Worm (Caenorhabditis elegans) whole organism, L2 larva: ENCODE data around the gene F59B10.6.
A peak's percentile ranks its signal among the peaks of the same experiment; 100 is the strongest.

Experiments
- F13H6.1 ChIP-seq: sonication (generic microtip); optimal IDR thresholded peaks from 2 replicates; lab custom pipeline; 2016; ENCODE audit warnings: missing genetic modification characterization, missing compliant biosample characterization
- R02D3.7 ChIP-seq: fragments of 150-350 bp; optimal IDR thresholded peaks from 2 replicates; lab custom pipeline; 2014; ENCODE audit warnings: missing biosample characterization, missing genetic modification characterization
- Y55F3AM.14 ChIP-seq: fragments of 200-800 bp; sonication (Bioruptor generic); optimal IDR thresholded peaks from 2 replicates; lab custom pipeline; 2018; ENCODE audit warnings: mild to moderate bottlenecking, missing genetic modification characterization, missing compliant biosample characterization
- alr-1 ChIP-seq: fragments of 150-350 bp; optimal IDR thresholded peaks from 2 replicates; lab custom pipeline; 2014; ENCODE audit warnings: missing biosample characterization, missing genetic modification characterization
- aly-2 ChIP-seq: fragments of 150-350 bp; optimal IDR thresholded peaks from 2 replicates; lab custom pipeline; 2014; ENCODE audit warnings: missing biosample characterization, missing genetic modification characterization
- ama-1 ChIP-seq: fragments of 150-350 bp; optimal IDR thresholded peaks from 2 replicates; lab custom pipeline; 2018; ENCODE audit warnings: inconsistent platforms
- blmp-1 ChIP-seq: sonication (generic microtip); optimal IDR thresholded peaks from 2 replicates; lab custom pipeline; 2017; ENCODE audit warnings: missing genetic modification characterization, mild to moderate bottlenecking, missing compliant biosample characterization, antibody characterized with exemption, moderate library complexity; ENCODE audit not compliant: insufficient read depth
- ceh-16 ChIP-seq: fragments of 150-350 bp; optimal IDR thresholded peaks from 2 replicates; lab custom pipeline; 2014; ENCODE audit warnings: missing biosample characterization, missing genetic modification characterization
- ceh-82 ChIP-seq: fragments of 150-350 bp; optimal IDR thresholded peaks from 2 replicates; lab custom pipeline; 2014; ENCODE audit warnings: missing biosample characterization, missing genetic modification characterization
- crh-2 ChIP-seq: sonication (generic microtip); optimal IDR thresholded peaks from 2 replicates; lab custom pipeline; 2017; ENCODE audit warnings: missing biosample characterization, missing genetic modification characterization
- dmd-4 ChIP-seq: sonication (generic microtip); optimal IDR thresholded peaks from 2 replicates; lab custom pipeline; 2017; ENCODE audit warnings: missing biosample characterization, missing genetic modification characterization
- egl-27 ChIP-seq: sonication (generic microtip); optimal IDR thresholded peaks from 3 replicates; lab custom pipeline; 2017; ENCODE audit warnings: missing biosample characterization, missing genetic modification reagents, missing genetic modification characterization
- elt-3 ChIP-seq: sonication (generic microtip); optimal IDR thresholded peaks from 2 replicates; lab custom pipeline; 2017; ENCODE audit warnings: missing biosample characterization, missing genetic modification characterization
- fos-1 ChIP-seq: fragments of 150-350 bp; optimal IDR thresholded peaks from 2 replicates; lab custom pipeline; 2014; ENCODE audit warnings: missing biosample characterization, missing genetic modification characterization
- lin-13 ChIP-seq: fragments of 150-350 bp; optimal IDR thresholded peaks from 2 replicates; lab custom pipeline; 2014; ENCODE audit warnings: missing biosample characterization, missing genetic modification reagents, missing genetic modification characterization
- lin-39 ChIP-seq: fragments of 150-350 bp; optimal IDR thresholded peaks from 2 replicates; lab custom pipeline; 2014; ENCODE audit warnings: missing biosample characterization, missing genetic modification reagents, missing genetic modification characterization
- lsy-2 ChIP-seq, 2 experiments: fragments of 150-350 bp in 1 of 2; sonication (generic microtip) in 1 of 2; optimal IDR thresholded peaks; 2 replicates each; lab custom pipeline; 2014 to 2017; ENCODE audit warnings: missing biosample characterization in 2 of 2, missing genetic modification characterization in 2 of 2
- mdl-1 ChIP-seq, 2 experiments: fragments of 150-350 bp in 1 of 2; sonication (generic microtip) in 1 of 2; optimal IDR thresholded peaks; 2 replicates each; lab custom pipeline; 2017; ENCODE audit warnings: missing biosample characterization in 2 of 2, missing genetic modification characterization in 2 of 2
- nhr-10 ChIP-seq: sonication (generic microtip); optimal IDR thresholded peaks from 2 replicates; lab custom pipeline; 2017; ENCODE audit warnings: missing biosample characterization, missing genetic modification characterization
- nhr-11 ChIP-seq: fragments of 150-350 bp; optimal IDR thresholded peaks from 2 replicates; lab custom pipeline; 2014; ENCODE audit warnings: missing biosample characterization, missing genetic modification characterization
- nhr-129 ChIP-seq: fragments of 150-350 bp; optimal IDR thresholded peaks from 2 replicates; lab custom pipeline; 2014; ENCODE audit warnings: missing biosample characterization, missing genetic modification characterization
- nhr-21 ChIP-seq: fragments of 150-350 bp; optimal IDR thresholded peaks from 2 replicates; lab custom pipeline; 2014; ENCODE audit warnings: missing biosample characterization, missing genetic modification characterization
- nhr-23 ChIP-seq: fragments of 150-350 bp; optimal IDR thresholded peaks from 2 replicates; lab custom pipeline; 2014; ENCODE audit warnings: missing biosample characterization, missing genetic modification reagents, missing genetic modification characterization
- nhr-237 ChIP-seq: fragments of 150-350 bp; optimal IDR thresholded peaks from 2 replicates; lab custom pipeline; 2014; ENCODE audit warnings: missing biosample characterization, missing genetic modification characterization
- nhr-25 ChIP-seq: fragments of 150-350 bp; sonication (generic microtip); optimal IDR thresholded peaks from 3 replicates; lab custom pipeline; 2014; ENCODE audit warnings: missing biosample characterization, missing genetic modification characterization
- nhr-6 ChIP-seq: fragments of 150-350 bp; optimal IDR thresholded peaks from 2 replicates; lab custom pipeline; 2014; ENCODE audit warnings: missing biosample characterization, missing genetic modification characterization
- nhr-77 ChIP-seq: fragments of 150-350 bp; optimal IDR thresholded peaks from 2 replicates; lab custom pipeline; 2014; ENCODE audit warnings: missing biosample characterization, missing genetic modification characterization
- peb-1 ChIP-seq: fragments of 150-350 bp; optimal IDR thresholded peaks from 2 replicates; lab custom pipeline; 2014; ENCODE audit warnings: missing biosample characterization, missing genetic modification characterization
- sem-4 ChIP-seq: fragments of 150-350 bp; optimal IDR thresholded peaks from 2 replicates; lab custom pipeline; 2014; ENCODE audit warnings: missing biosample characterization, missing genetic modification reagents, missing genetic modification characterization
- skn-1 ChIP-seq: sonication (generic microtip); optimal IDR thresholded peaks from 2 replicates; lab custom pipeline; 2017; ENCODE audit warnings: missing biosample characterization, missing genetic modification characterization
- sma-3 ChIP-seq: sonication (generic microtip); optimal IDR thresholded peaks from 2 replicates; lab custom pipeline; 2016; ENCODE audit warnings: missing genetic modification reagents, missing genetic modification characterization, missing compliant biosample characterization
- sma-9 ChIP-seq, 2 experiments: fragments of 150-350 bp in 1 of 2; sonication (generic microtip) in 1 of 2; optimal IDR thresholded peaks; 2 replicates each; lab custom pipeline; 2014 to 2016; ENCODE audit warnings: missing genetic modification characterization in 2 of 2, mild to moderate bottlenecking in 1 of 2, missing biosample characterization in 1 of 2, missing compliant biosample characterization in 1 of 2, missing genetic modification reagents in 1 of 2, moderate library complexity in 1 of 2
- snpc-4 ChIP-seq: fragments of 150-350 bp; optimal IDR thresholded peaks from 2 replicates; lab custom pipeline; 2014; ENCODE audit warnings: missing biosample characterization, missing genetic modification characterization
- unc-55 ChIP-seq: fragments of 150-350 bp; sonication (generic microtip); optimal IDR thresholded peaks from 3 replicates; lab custom pipeline; 2014; ENCODE audit warnings: missing biosample characterization, missing genetic modification reagents, missing genetic modification characterization
- unc-62 ChIP-seq: fragments of 150-350 bp; optimal IDR thresholded peaks from 2 replicates; lab custom pipeline; 2014; ENCODE audit warnings: missing biosample characterization, missing genetic modification reagents, missing genetic modification characterization
- zag-1 ChIP-seq: fragments of 150-350 bp; optimal IDR thresholded peaks from 2 replicates; lab custom pipeline; 2014; ENCODE audit warnings: missing biosample characterization, missing genetic modification characterization
- ztf-1 ChIP-seq: fragments of 200-800 bp; sonication (Bioruptor generic); conservative IDR thresholded peaks from 2 replicates; pipeline ENCODE4 v1.3.6; 2022; ENCODE audit warnings: missing genetic modification characterization, missing compliant biosample characterization
- ztf-11 ChIP-seq: sonication (generic microtip); optimal IDR thresholded peaks from 2 replicates; lab custom pipeline; 2017; ENCODE audit warnings: missing biosample characterization, missing genetic modification characterization
- ztf-4 ChIP-seq: fragments of 150-350 bp; optimal IDR thresholded peaks from 2 replicates; lab custom pipeline; 2014; ENCODE audit warnings: missing biosample characterization, missing genetic modification characterization

F59B10.6 gene

DNA sequence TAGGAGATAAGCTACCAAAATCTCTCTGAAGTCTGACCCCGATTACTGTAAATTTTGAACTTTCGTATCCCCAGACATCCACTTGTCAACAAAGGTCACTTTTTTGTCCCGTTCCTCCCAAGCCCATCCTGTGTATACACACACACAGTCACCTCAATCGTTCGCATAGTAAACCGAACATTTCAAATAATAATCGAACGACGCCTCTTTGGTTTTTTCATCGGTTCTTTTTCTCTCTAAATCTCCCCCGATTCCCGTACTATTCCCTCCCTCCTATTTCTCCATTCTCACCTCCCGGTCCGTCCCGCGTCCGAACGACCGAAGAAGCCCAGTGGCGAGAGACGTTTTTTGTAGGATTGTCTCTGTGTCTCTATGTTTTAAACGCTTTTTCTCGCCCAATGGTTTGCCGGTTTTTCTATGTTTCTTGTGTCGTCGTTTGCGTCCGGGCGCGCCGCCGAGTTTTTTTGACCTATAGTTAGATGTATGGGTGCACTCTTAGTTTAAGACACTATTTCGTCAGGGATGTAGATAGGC is 5.0 kb upstream of the F59B10.6 start:
- TF ChIP-seq sem-4 (tag; lab: Kevin White, UChicago) (peak; percentile 42), nhr-237 (tag; lab: Kevin White, UChicago) (no peak)

DNA sequence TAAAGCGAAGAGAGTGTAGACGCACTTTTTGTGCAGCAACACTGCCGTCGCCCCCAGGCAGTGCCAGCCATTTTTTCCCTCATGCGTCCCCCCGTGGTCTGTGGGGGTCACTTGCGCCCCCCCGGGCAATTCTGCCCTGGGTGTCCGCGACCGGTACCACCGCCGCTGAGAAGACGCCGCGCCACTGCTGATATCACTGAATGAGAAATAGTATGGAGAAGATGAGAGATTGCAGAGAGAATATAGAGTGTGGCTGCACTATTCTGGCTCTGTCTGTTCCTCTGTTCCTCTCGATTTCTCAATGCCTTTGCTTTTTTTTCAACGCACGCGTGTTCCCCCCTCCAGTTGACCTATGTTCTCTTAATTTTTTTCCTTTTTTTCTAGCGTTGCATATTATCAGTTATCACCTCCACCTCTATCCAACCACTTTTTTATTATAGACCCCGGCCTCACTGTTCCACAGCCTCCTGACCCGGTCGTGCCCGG is 3.4 kb upstream of the F59B10.6 start, which contains the start of gene mab-10:
Gene mab-10, plus strand, starts transcription at position 436 of the 486 bp plus-strand sequence.
- TF ChIP-seq Y55F3AM.14 (no peak), ztf-1 (GFP tag; lab: Robert Waterston, UW) (no peak), nhr-237 (tag; lab: Kevin White, UChicago) (no peak), crh-2 (tag; lab: Kevin White, UChicago) (no peak), alr-1 (tag; lab: Kevin White, UChicago) (no peak), egl-27 (tag; lab: Kevin White, UChicago) (no peak), dmd-4 (no peak), aly-2 (no peak), ztf-11 (tag; lab: Kevin White, UChicago) (no peak), unc-62 (no peak), nhr-77 (tag; lab: Kevin White, UChicago) (no peak), ztf-4 (tag; lab: Kevin White, UChicago) (no peak), skn-1 (tag; lab: Kevin White, UChicago) (no peak), peb-1 (tag; lab: Kevin White, UChicago) (no peak), sem-4 (tag; lab: Kevin White, UChicago) (no peak), blmp-1 (tag; lab: Kevin White, UChicago) (no peak), snpc-4 (tag; lab: Kevin White, UChicago) (no peak), lsy-2 (tag; optimal IDR thresholded peaks at IDR 0.05; lab: Kevin White, UChicago) (peak in 1 of 2 experiments; percentile 34), unc-55 (GFP tag; lab: Kevin White, UChicago) (peak; percentile 27), zag-1 (tag; lab: Kevin White, UChicago) (peak; percentile 83), sma-3 (GFP tag; lab: Kevin White, UChicago) (no peak), elt-3 (no peak), nhr-11 (peak; percentile 60), nhr-6 (tag; lab: Kevin White, UChicago) (no peak), ama-1 (lab: Kevin White, UChicago) (no peak), fos-1 (peak; percentile 45), F13H6.1 (tag; lab: Kevin White, UChicago) (peak; percentile 72), lin-13 (no peak), ceh-82 (tag; lab: Kevin White, UChicago) (no peak)
- TF ChIP-seq, all 48 proteins: peak for 6

DNA sequence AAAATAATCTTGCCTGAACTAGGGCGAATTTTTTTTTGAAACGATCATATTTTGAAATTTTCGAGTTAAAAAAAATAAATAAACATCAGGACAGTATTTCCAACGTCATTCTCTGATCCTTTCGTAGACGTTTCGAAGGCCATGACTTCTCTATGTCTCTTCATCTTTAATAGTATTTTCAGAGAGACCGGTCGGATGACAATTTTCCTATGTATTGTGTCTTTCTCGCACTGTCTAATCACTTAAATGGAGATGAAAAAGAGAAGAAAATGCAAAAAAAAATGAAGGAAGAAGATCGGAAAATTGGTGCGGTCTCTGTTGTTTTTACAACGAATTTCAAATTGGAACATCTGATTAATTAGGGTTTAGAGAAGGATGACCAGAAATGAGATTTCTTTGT is 860 bp upstream of the F59B10.6 start:
- TF ChIP-seq lin-39 (tag; lab: Kevin White, UChicago), result no peak
- no peak for TF ChIP-seq nhr-129
- TF ChIP-seq unc-55 (GFP tag; lab: Kevin White, UChicago), result no peak
- TF ChIP-seq ceh-82 (tag; lab: Kevin White, UChicago), result no peak
- no peak for TF ChIP-seq ztf-4 (tag; lab: Kevin White, UChicago)
- no peak for TF ChIP-seq lin-13
- peak; percentile 17 for TF ChIP-seq crh-2 (tag; lab: Kevin White, UChicago)
- TF ChIP-seq zag-1 (tag; lab: Kevin White, UChicago), result no peak
- TF ChIP-seq nhr-6 (tag; lab: Kevin White, UChicago), result no peak
- no peak for TF ChIP-seq skn-1 (tag; lab: Kevin White, UChicago)
- no peak for TF ChIP-seq ceh-16 (tag; lab: Kevin White, UChicago)
- TF ChIP-seq nhr-25 (tag; lab: Kevin White, UChicago), result peak; percentile 23
- TF ChIP-seq nhr-23 (tag; lab: Kevin White, UChicago), result no peak
- TF ChIP-seq, all 48 proteins: peak for 2

DNA sequence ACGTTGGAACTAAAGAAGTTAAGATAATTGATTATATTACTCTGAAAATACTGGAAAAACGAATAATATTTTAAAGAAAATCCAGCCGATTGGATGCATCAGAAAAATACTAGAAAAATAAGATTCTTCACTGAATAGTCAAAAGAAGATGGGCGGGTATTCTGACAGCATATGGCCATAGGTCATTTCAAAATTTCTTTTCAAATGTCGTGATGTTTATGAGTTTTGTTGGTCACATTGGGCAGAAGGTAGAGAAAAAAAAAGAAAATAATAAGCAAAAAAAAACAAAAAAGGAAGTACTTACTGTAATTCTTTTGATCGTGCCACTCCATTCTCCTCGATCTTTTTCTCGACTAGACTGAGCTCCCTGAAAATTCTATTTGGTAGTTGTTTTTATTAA is 691 bp downstream of the F59B10.6 start, which contains the start of gene F59B10.5:
Gene F59B10.5, minus strand, starts transcription at position 101 of the 400 bp plus-strand sequence.
- TF ChIP-seq R02D3.7 (tag; lab: Kevin White, UChicago) (no peak), nhr-23 (tag; lab: Kevin White, UChicago) (no peak), ztf-4 (tag; lab: Kevin White, UChicago) (no peak), ama-1 (lab: Kevin White, UChicago) (no peak), nhr-21 (tag; lab: Kevin White, UChicago) (no peak), lin-13 (no peak), elt-3 (no peak), fos-1 (no peak), peb-1 (tag; lab: Kevin White, UChicago) (no peak), unc-62 (no peak), mdl-1 (tag; optimal IDR thresholded peaks at IDR 0.05; lab: Kevin White, UChicago) (no peak), Y55F3AM.14 (no peak), dmd-4 (no peak), ztf-1 (GFP tag; lab: Robert Waterston, UW) (no peak), zag-1 (tag; lab: Kevin White, UChicago) (no peak), crh-2 (tag; lab: Kevin White, UChicago) (no peak), lin-39 (tag; lab: Kevin White, UChicago) (no peak), sma-9 (GFP tag; optimal IDR thresholded peaks at IDR 0.05; lab: Kevin White, UChicago) (no peak), sma-9 (tag; optimal IDR thresholded peaks at IDR 0.05; lab: Kevin White, UChicago) (no peak), nhr-10 (tag; lab: Kevin White, UChicago) (no peak)
